Fruit fly (Drosophila melanogaster): Measurements from ENCODE around the gene CG5787.

Gene CG5787

DNA sequence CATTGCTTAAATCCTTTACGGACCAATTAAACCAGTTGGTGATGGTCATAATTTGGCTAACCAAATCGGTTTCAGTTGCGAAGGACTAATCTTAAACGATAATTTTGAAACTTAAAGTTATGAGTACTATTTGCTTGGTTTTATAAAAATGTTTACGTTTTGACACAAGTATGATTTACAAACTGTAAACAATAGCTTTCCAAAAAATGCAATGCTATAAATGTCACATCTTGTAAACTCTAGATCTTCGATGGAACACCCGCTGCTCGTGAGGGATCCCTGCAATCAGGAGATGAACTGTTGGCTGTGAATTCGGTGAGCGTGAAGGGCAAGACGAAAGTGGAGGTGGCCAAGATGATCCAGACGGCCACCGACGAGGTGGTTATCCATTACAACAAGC lies 15.5 kb downstream of the CG5787 start, which contains the start of gene CG5781:
Gene CG5781, minus strand, starts transcription at position 101 of the 400 bp plus-strand sequence.
- TF ChIP-seq D19A (tag; optimal IDR thresholded peaks at IDR 0.05) (no peak), gem (tag; optimal IDR thresholded peaks at IDR 0.05) (no peak), CG8089 (GFP tag; optimal IDR thresholded peaks at IDR 0.05) (no peak), ken (GFP tag; IDR thresholded peaks at IDR 0.05) (no peak), bsh (GFP tag; optimal IDR thresholded peaks at IDR 0.05) (no peak), CG11723 (GFP tag; optimal IDR thresholded peaks at IDR 0.05) (no peak), Antp (GFP tag; optimal IDR thresholded peaks at IDR 0.05) (no peak), Hmx (GFP tag; optimal IDR thresholded peaks at IDR 0.05) (no peak), gsb-n (tag; optimal IDR thresholded peaks at IDR 0.05) (no peak), lbe (GFP tag; optimal IDR thresholded peaks at IDR 0.05) (no peak), crc (GFP tag; optimal IDR thresholded peaks at IDR 0.05) (no peak), cato (GFP tag; optimal IDR thresholded peaks at IDR 0.05; ENCODE audit: borderline replicate concordance) (no peak), dpn (GFP tag; optimal IDR thresholded peaks at IDR 0.05) (no peak), CG1529 (GFP tag; optimal IDR thresholded peaks at IDR 0.05) (no peak), Dip2 (GFP tag; IDR thresholded peaks at IDR 0.05) (no peak), CG8359 (GFP tag; optimal IDR thresholded peaks at IDR 0.05; ENCODE audit: borderline replicate concordance) (no peak)

DNA sequence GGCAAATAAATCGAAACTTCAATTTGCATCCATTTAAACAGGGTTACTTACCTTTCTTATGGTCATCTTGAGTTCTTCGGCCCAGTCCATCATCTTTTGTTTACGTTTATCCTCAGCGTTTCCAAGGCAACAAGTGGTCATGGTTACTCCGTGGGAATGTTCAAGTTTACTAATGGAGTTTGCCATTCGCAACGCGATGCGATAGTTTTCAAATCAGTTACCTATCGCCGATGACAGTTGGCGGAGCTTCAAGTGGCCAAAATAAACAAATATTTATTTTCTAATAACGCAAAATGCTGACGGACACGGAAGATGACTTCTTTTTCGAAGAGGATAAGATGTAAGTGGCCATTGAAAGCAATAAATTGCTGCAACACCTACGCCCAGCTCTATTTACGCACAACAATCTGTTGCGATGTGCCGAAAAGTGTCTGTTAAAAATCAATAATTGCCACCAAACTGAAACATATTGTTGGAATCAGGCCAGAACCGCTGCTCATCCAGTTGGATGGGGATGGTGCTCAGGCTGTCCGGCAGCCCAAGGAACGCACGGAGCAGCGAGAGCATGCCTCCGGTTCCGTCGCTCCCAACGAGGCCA lies 17.8 kb downstream of the CG5787 start, which contains the start of the genes IFT43 and PICK1:
Gene IFT43, minus strand, starts transcription at position 166 of the 598 bp plus-strand sequence.
Gene PICK1, plus strand, starts transcription at position 211 of the 598 bp plus-strand sequence.
- TF ChIP-seq zfh1 (GFP tag; IDR thresholded peaks at IDR 0.05) (0 out of 3 replicates have a peak, but pooled peaks have one; percentile 11), CG4820 (GFP tag; optimal IDR thresholded peaks at IDR 0.05) (no peak), Dfd (GFP tag; optimal IDR thresholded peaks at IDR 0.05) (no peak), sob (GFP tag; IDR thresholded peaks at IDR 0.05) (no peak), CG8290 (GFP tag; optimal IDR thresholded peaks at IDR 0.05) (no peak), CG8290 (tag; optimal IDR thresholded peaks at IDR 0.05) (no peak), gsb-n (tag; optimal IDR thresholded peaks at IDR 0.05) (no peak), CG18764 (GFP tag; optimal IDR thresholded peaks at IDR 0.05) (no peak), da (GFP tag; optimal IDR thresholded peaks at IDR 0.05) (no peak), CG7987 (GFP tag; optimal IDR thresholded peaks at IDR 0.05) (no peak), CG2129 (GFP tag; IDR thresholded peaks at IDR 0.05; ENCODE audit: partially characterized antibody) (peak; percentile 52), nau (GFP tag; optimal IDR thresholded peaks at IDR 0.05) (no peak), bcd (GFP tag; optimal IDR thresholded peaks at IDR 0.05) (no peak), bbx (GFP tag; IDR thresholded peaks at IDR 0.05; ENCODE audit: partially characterized antibody) (peak; percentile 86), CG17361 (GFP tag; IDR thresholded peaks at IDR 0.05) (no peak), psq (GFP tag; optimal IDR thresholded peaks at IDR 0.05) (no peak), tup (GFP tag; optimal IDR thresholded peaks at IDR 0.05) (no peak), luna (GFP tag; optimal IDR thresholded peaks at IDR 0.05) (no peak), CG34376 (GFP tag; optimal IDR thresholded peaks at IDR 0.05) (no peak), ato (GFP tag; IDR thresholded peaks at IDR 0.05; ENCODE audit: partially characterized antibody) (no peak), ATbp (GFP tag; optimal IDR thresholded peaks at IDR 0.05) (no peak), sisA (GFP tag; IDR thresholded peaks at IDR 0.05) (no peak), CG11247 (GFP tag; IDR thresholded peaks at IDR 0.05) (no peak), TFAM (GFP tag; optimal IDR thresholded peaks at IDR 0.05) (no peak), schlank (tag; optimal IDR thresholded peaks at IDR 0.05) (no peak), MTF-1 (GFP tag; optimal IDR thresholded peaks at IDR 0.05; ENCODE audit: borderline replicate concordance) (no peak), CG34224 (GFP tag; IDR thresholded peaks at IDR 0.05; ENCODE audit: partially characterized antibody) (peak; percentile 79), unc-4 (GFP tag; IDR thresholded peaks at IDR 0.05; ENCODE audit: partially characterized antibody) (peak; percentile 75), tll (GFP tag; optimal IDR thresholded peaks at IDR 0.05) (no peak), scrt (GFP tag; optimal IDR thresholded peaks at IDR 0.05) (peak; percentile 96), CG3847 (GFP tag; IDR thresholded peaks at IDR 0.05) (0 out of 2 replicates have a peak, but pooled peaks have one; percentile 20), CG4328 (GFP tag; optimal IDR thresholded peaks at IDR 0.05) (no peak), hbn (GFP tag; IDR thresholded peaks at IDR 0.05; ENCODE audit: partially characterized antibody) (peak; percentile 83), Neu2 (GFP tag; optimal IDR thresholded peaks at IDR 0.05; ENCODE audit: borderline replicate concordance) (peak; percentile 32)

All from whole organism, embryonic.